Fruit fly (Drosophila melanogaster) whole organism, embryonic: ENCODE results near the gene UQCR-6.4L.

ENCODE experiments used
- ATbp ChIP-seq: fragments of 200-800 bp; sonication (Bioruptor generic); optimal IDR thresholded peaks from 2 replicates; lab custom pipeline; 2017; ENCODE audit warnings: missing biosample characterization, mild to moderate bottlenecking, missing genetic modification characterization, missing genetic modification reagents
- BEAF-32 ChIP-seq: fragments of 200-800 bp; sonication (Bioruptor generic); optimal IDR thresholded peaks from 3 replicates; lab custom pipeline; 2017; ENCODE audit warnings: missing biosample characterization, missing genetic modification characterization, mild to moderate bottlenecking, moderate library complexity, missing genetic modification reagents
- Bdp1 ChIP-seq: fragments of 200-800 bp; sonication (Bioruptor generic); optimal IDR thresholded peaks from 3 replicates; lab custom pipeline; 2016; ENCODE audit warnings: missing biosample characterization, missing genetic modification characterization
- CG10267 ChIP-seq: fragments of 200-800 bp; sonication (Bioruptor generic); optimal IDR thresholded peaks from 2 replicates; lab custom pipeline; 2018; ENCODE audit warnings: missing biosample characterization, mild to moderate bottlenecking, missing genetic modification characterization, moderate library complexity
- CG10274 ChIP-seq: fragments of 200-800 bp; sonication (Bioruptor generic); optimal IDR thresholded peaks from 3 replicates; lab custom pipeline; 2017; ENCODE audit warnings: missing biosample characterization, mild to moderate bottlenecking, missing genetic modification characterization
- CG12155 ChIP-seq: fragments of 200-800 bp; sonication (Bioruptor generic); optimal IDR thresholded peaks from 3 replicates; lab custom pipeline; 2016; ENCODE audit warnings: missing biosample characterization, missing genetic modification characterization
- CG1233 ChIP-seq: fragments of 200-800 bp; sonication (Bioruptor generic); optimal IDR thresholded peaks from 4 replicates; lab custom pipeline; 2018; ENCODE audit warnings: missing biosample characterization, mild to moderate bottlenecking, missing genetic modification characterization
- CG12942 ChIP-seq: fragments of 200-800 bp; sonication (Bioruptor generic); optimal IDR thresholded peaks from 3 replicates; lab custom pipeline; 2016; ENCODE audit warnings: missing biosample characterization, missing genetic modification characterization
- CG14965 ChIP-seq: fragments of 200-800 bp; sonication (Bioruptor generic); optimal IDR thresholded peaks from 2 replicates; lab custom pipeline; 2016; ENCODE audit warnings: missing biosample characterization, missing genetic modification characterization, borderline replicate concordance
- CG16815 ChIP-seq: fragments of 200-800 bp; sonication (Bioruptor generic); optimal IDR thresholded peaks from 3 replicates; lab custom pipeline; 2017; ENCODE audit warnings: missing biosample characterization, mild to moderate bottlenecking, missing genetic modification characterization
- CG17359 ChIP-seq: fragments of 200-800 bp; sonication (Bioruptor generic); optimal IDR thresholded peaks from 3 replicates; lab custom pipeline; 2018; ENCODE audit warnings: missing biosample characterization, mild to moderate bottlenecking, missing genetic modification characterization, moderate library complexity
- CG17361 ChIP-seq: fragments of 200-800 bp; sonication (Bioruptor generic); IDR thresholded peaks from 3 replicates; pipeline ENCODE4 v1.3.6; 2022; ENCODE audit warnings: missing biosample characterization, missing genetic modification characterization
- CG17385 ChIP-seq: fragments of 200-800 bp; sonication (Bioruptor generic); optimal IDR thresholded peaks from 3 replicates; lab custom pipeline; 2018; ENCODE audit warnings: missing biosample characterization, mild to moderate bottlenecking, missing genetic modification characterization
- CG17612 ChIP-seq: fragments of 200-800 bp; sonication (Bioruptor generic); IDR thresholded peaks from 2 replicates; pipeline ENCODE4 v1.3.6; 2022; ENCODE audit warnings: missing biosample characterization, missing genetic modification characterization
- CG2202 ChIP-seq: fragments of 200-800 bp; sonication (Bioruptor generic); optimal IDR thresholded peaks from 2 replicates; lab custom pipeline; 2018; ENCODE audit warnings: missing biosample characterization, mild to moderate bottlenecking, missing genetic modification characterization
- CG2712 ChIP-seq: fragments of 200-800 bp; optimal IDR thresholded peaks from 3 replicates; lab custom pipeline; 2019; ENCODE audit warnings: missing biosample characterization, mild to moderate bottlenecking, missing genetic modification characterization, moderate library complexity
- CG3847 ChIP-seq: fragments of 200-800 bp; sonication (Bioruptor generic); IDR thresholded peaks from 2 replicates; pipeline ENCODE4 v1.3.6; 2022; ENCODE audit warnings: missing biosample characterization, missing genetic modification characterization
- CG5180 ChIP-seq: fragments of 200-800 bp; sonication (Bioruptor generic); optimal IDR thresholded peaks from 3 replicates; lab custom pipeline; 2017; ENCODE audit warnings: missing biosample characterization, missing genetic modification characterization, mild to moderate bottlenecking, moderate library complexity, missing genetic modification reagents
- CG7987 ChIP-seq: fragments of 200-800 bp; sonication (Bioruptor generic); optimal IDR thresholded peaks from 2 replicates; lab custom pipeline; 2018; ENCODE audit warnings: missing biosample characterization, mild to moderate bottlenecking, missing genetic modification characterization, moderate library complexity
- CG8290 ChIP-seq, 3 experiments: fragments of 200-800 bp; sonication (Bioruptor generic); optimal IDR thresholded peaks; 2 replicates each; lab custom pipeline; 2016 to 2019; ENCODE audit warnings: missing biosample characterization in 3 of 3, missing genetic modification characterization in 3 of 3, mild to moderate bottlenecking in 2 of 3, moderate library complexity in 1 of 3
- CG9876 ChIP-seq: fragments of 200-800 bp; sonication (Bioruptor generic); optimal IDR thresholded peaks from 2 replicates; lab custom pipeline; 2016; ENCODE audit warnings: missing biosample characterization, missing genetic modification characterization
- D ChIP-seq, 2 experiments: fragments of 200-800 bp in 1 of 2; fragments of >200 bp in 1 of 2; sonication (Bioruptor generic) in 1 of 2; optimal IDR thresholded peaks; 2 replicates in 1 of 2; 3 replicates in 1 of 2; lab custom pipeline; 2017; ENCODE audit warnings: mild to moderate bottlenecking in 1 of 2, missing biosample characterization in 1 of 2, missing genetic modification characterization in 1 of 2, missing genetic modification reagents in 1 of 2
- D19B ChIP-seq: fragments of 200-800 bp; sonication (Bioruptor generic); optimal IDR thresholded peaks from 2 replicates; lab custom pipeline; 2017; ENCODE audit warnings: missing biosample characterization, mild to moderate bottlenecking, missing genetic modification characterization
- Dip3 ChIP-seq: fragments of 200-800 bp; sonication (Bioruptor generic); optimal IDR thresholded peaks from 3 replicates; lab custom pipeline; 2016; ENCODE audit warnings: missing biosample characterization, missing genetic modification characterization
- Drgx ChIP-seq: fragments of 200-800 bp; sonication (Bioruptor generic); IDR thresholded peaks from 2 replicates; pipeline ENCODE4 v1.3.6; 2022; ENCODE audit warnings: missing biosample characterization, missing genetic modification characterization
- GATAe ChIP-seq: fragments of 200-800 bp; sonication (Bioruptor generic); conservative IDR thresholded peaks from 2 replicates; pipeline ENCODE4 v1.3.6; 2022; ENCODE audit warnings: missing biosample characterization, missing genetic modification characterization
- Gug ChIP-seq: fragments of 200-800 bp; sonication (Bioruptor generic); IDR thresholded peaks from 4 replicates; pipeline ENCODE4 v1.3.6; 2022; ENCODE audit warnings: missing biosample characterization, missing genetic modification characterization
- H15 ChIP-seq: fragments of 200-800 bp; sonication (Bioruptor generic); IDR thresholded peaks from 3 replicates; pipeline ENCODE4 v1.3.6; 2022; ENCODE audit warnings: missing biosample characterization, missing genetic modification characterization
- Rx ChIP-seq: fragments of 200-800 bp; sonication (Bioruptor generic); IDR thresholded peaks from 2 replicates; pipeline ENCODE4 v1.3.6; 2022; ENCODE audit warnings: missing biosample characterization, missing genetic modification characterization
- Sin3A ChIP-seq: fragments of >200 bp; optimal IDR thresholded peaks from 2 replicates; lab custom pipeline; 2018
- Xrp1 ChIP-seq: fragments of 200-800 bp; sonication (Bioruptor generic); IDR thresholded peaks from 2 replicates; pipeline ENCODE4 v1.3.6; 2022; ENCODE audit warnings: missing biosample characterization, missing genetic modification characterization
- YL-1 ChIP-seq: fragments of 200-800 bp; sonication (Bioruptor generic); optimal IDR thresholded peaks from 3 replicates; lab custom pipeline; 2017; ENCODE audit warnings: missing biosample characterization, mild to moderate bottlenecking, missing genetic modification characterization
- abd-A ChIP-seq: fragments of 200-800 bp; sonication (Bioruptor generic); optimal IDR thresholded peaks from 3 replicates; lab custom pipeline; 2019; ENCODE audit warnings: missing biosample characterization, mild to moderate bottlenecking, missing genetic modification characterization, moderate library complexity
- bab2 ChIP-seq: fragments of 200-800 bp; sonication (Bioruptor generic); optimal IDR thresholded peaks from 2 replicates; lab custom pipeline; 2016; ENCODE audit warnings: missing biosample characterization, missing genetic modification characterization
- crc ChIP-seq: fragments of 200-800 bp; sonication (Bioruptor generic); optimal IDR thresholded peaks from 2 replicates; lab custom pipeline; 2016; ENCODE audit warnings: missing biosample characterization, missing genetic modification characterization
- dmrt99B ChIP-seq: fragments of 200-800 bp; sonication (Bioruptor generic); optimal IDR thresholded peaks from 2 replicates; lab custom pipeline; 2018; ENCODE audit warnings: missing biosample characterization, mild to moderate bottlenecking, missing genetic modification characterization, moderate library complexity
- dpn ChIP-seq, 2 experiments: fragments of 200-800 bp; sonication (Bioruptor generic); optimal IDR thresholded peaks; 3 replicates each; lab custom pipeline; 2016; ENCODE audit warnings: missing biosample characterization in 2 of 2, missing genetic modification characterization in 2 of 2
- emc ChIP-seq: fragments of 200-800 bp; sonication (Bioruptor generic); optimal IDR thresholded peaks from 2 replicates; lab custom pipeline; 2016; ENCODE audit warnings: missing biosample characterization, missing genetic modification characterization
- fd96Cb ChIP-seq: fragments of 200-800 bp; sonication (Bioruptor generic); optimal IDR thresholded peaks from 2 replicates; lab custom pipeline; 2018; ENCODE audit warnings: missing biosample characterization, mild to moderate bottlenecking, missing genetic modification characterization, moderate library complexity
- gfzf ChIP-seq: fragments of 200-800 bp; sonication (Bioruptor generic); optimal IDR thresholded peaks from 2 replicates; lab custom pipeline; 2016; ENCODE audit warnings: missing biosample characterization, mild to moderate bottlenecking, missing genetic modification characterization, moderate library complexity
- hbn ChIP-seq: fragments of 200-800 bp; sonication (Bioruptor generic); IDR thresholded peaks from 2 replicates; pipeline ENCODE4 v1.3.6; 2022; ENCODE audit warnings: missing biosample characterization, missing genetic modification characterization; ENCODE audit not compliant: partially characterized antibody
- inv ChIP-seq: fragments of 200-800 bp; sonication (Bioruptor generic); IDR thresholded peaks from 2 replicates; pipeline ENCODE4 v1.3.6; 2022; ENCODE audit warnings: missing biosample characterization, missing genetic modification characterization; ENCODE audit not compliant: partially characterized antibody
- lola ChIP-seq, 3 experiments: fragments of >200 bp in 2 of 3; fragments of 200-800 bp in 1 of 3; sonication (Bioruptor generic) in 1 of 3; optimal IDR thresholded peaks; 2 replicates each; lab custom pipeline; 2017 to 2019; ENCODE audit warnings: missing biosample characterization in 3 of 3, missing genetic modification characterization in 3 of 3, mild to moderate bottlenecking in 1 of 3, moderate library complexity in 1 of 3
- mam ChIP-seq: fragments of 200-800 bp; sonication (Bioruptor generic); optimal IDR thresholded peaks from 3 replicates; lab custom pipeline; 2016; ENCODE audit warnings: missing biosample characterization, missing genetic modification characterization
- pzg ChIP-seq: fragments of 200-800 bp; sonication (Bioruptor generic); optimal IDR thresholded peaks from 3 replicates; lab custom pipeline; 2018; ENCODE audit warnings: missing biosample characterization, mild to moderate bottlenecking, missing genetic modification characterization, moderate library complexity
- ranshi ChIP-seq: fragments of 200-800 bp; sonication (Bioruptor generic); IDR thresholded peaks from 2 replicates; pipeline ENCODE4 v1.3.6; 2022; ENCODE audit warnings: missing biosample characterization, missing genetic modification characterization
- row ChIP-seq: fragments of 200-800 bp; sonication (Bioruptor generic); IDR thresholded peaks from 3 replicates; pipeline ENCODE4 v1.3.6; 2022; ENCODE audit warnings: missing biosample characterization, missing genetic modification characterization
- seq ChIP-seq: fragments of 200-800 bp; sonication (Bioruptor generic); IDR thresholded peaks from 2 replicates; pipeline ENCODE4 v1.3.6; 2022; ENCODE audit warnings: missing biosample characterization, missing genetic modification characterization
- shn ChIP-seq: fragments of 200-800 bp; sonication (Bioruptor generic); optimal IDR thresholded peaks from 3 replicates; lab custom pipeline; 2016; ENCODE audit warnings: missing biosample characterization, missing genetic modification characterization

The UQCR-6.4L gene

dm6 chr3L:16582678-16583315, 16.2 kb downstream of the UQCR-6.4L start, which contains the start of gene Rpn12 (continued):
- TF ChIP-seq ATbp (GFP tag; lab: Kevin White, UChicago) (no peak), CG2202 (tag; lab: Kevin White, UChicago) (no peak), hbn (peak; percentile 82), Xrp1 (peak; percentile 39; the same call in 1 of the 2 replicates), CG12155 (peak; percentile 22), CG5180 (GFP tag; lab: Kevin White, UChicago) (no peak), bab2 (peak; percentile 17), Dip3 (GFP tag; lab: Kevin White, UChicago) (no peak), H15 (GFP tag; lab: Robert Waterston, UW) (no peak), pzg (GFP tag; lab: Kevin White, UChicago) (peak; percentile 58), shn (GFP tag; lab: Kevin White, UChicago) (no peak), Drgx (no peak), CG14965 (GFP tag; lab: Kevin White, UChicago) (no peak), crc (GFP tag; lab: Kevin White, UChicago) (no peak), BEAF-32 (peak; percentile 79), Gug (GFP tag; lab: Robert Waterston, UW) (no peak), CG17612 (GFP tag; lab: Robert Waterston, UW) (no peak), CG10267 (peak; percentile 50), Sin3A (lab: Kevin White, UChicago) (no peak), Rx (no peak), row (peak; percentile 68), ranshi (GFP tag; lab: Robert Waterston, UW) (no peak), abd-A (no peak), CG3847 (GFP tag; lab: Robert Waterston, UW) (peak; percentile 14; the same call in 1 of the 2 replicates), CG9876 (GFP tag; lab: Kevin White, UChicago) (no peak), gfzf (peak; percentile 8), CG1233 (no peak), seq (GFP tag; lab: Robert Waterston, UW) (no peak), CG10274 (GFP tag; lab: Kevin White, UChicago) (no peak), GATAe (no peak), dmrt99B (tag; lab: Kevin White, UChicago) (no peak), D (optimal IDR thresholded peaks at IDR 0.05; lab: Kevin White, UChicago) (no peak), D (GFP tag; optimal IDR thresholded peaks at IDR 0.05; lab: Kevin White, UChicago) (no peak), dpn (GFP tag; optimal IDR thresholded peaks at IDR 0.05; lab: Kevin White, UChicago) (peak; percentile 15 to 31), lola (GFP tag; optimal IDR thresholded peaks at IDR 0.05; lab: Kevin White, UChicago) (peak in 1 of 3 experiments; percentile 23), mam (GFP tag; lab: Kevin White, UChicago) (peak; percentile 62), Bdp1 (no peak), CG17385 (GFP tag; lab: Kevin White, UChicago) (no peak), CG17359 (tag; lab: Kevin White, UChicago) (peak; percentile 14), CG17361 (GFP tag; lab: Robert Waterston, UW) (peak; percentile 55; the same call in 2 of the 3 replicates), CG12942 (GFP tag; lab: Kevin White, UChicago) (no peak), D19B (GFP tag; lab: Kevin White, UChicago) (no peak), fd96Cb (tag; lab: Kevin White, UChicago) (no peak), CG2712 (tag; lab: Kevin White, UChicago) (peak; percentile 43), YL-1 (GFP tag; lab: Kevin White, UChicago) (peak; percentile 23), inv (GFP tag; lab: Robert Waterston, UW) (peak; percentile 51), CG7987 (GFP tag; lab: Kevin White, UChicago) (no peak), CG16815 (no peak), emc (GFP tag; lab: Kevin White, UChicago) (no peak), CG8290 (GFP tag; optimal IDR thresholded peaks at IDR 0.05; lab: Kevin White, UChicago) (peak; percentile 28), CG8290 (tag; optimal IDR thresholded peaks at IDR 0.05; lab: Kevin White, UChicago) (peak in 1 of 2 experiments; percentile 52)
